Worm (Caenorhabditis elegans): ENCODE data around the gene K12D12.4.

Gene K12D12.4

ce11 chrII:11844072-11844471 is 21.5 kb downstream of the K12D12.4 start:
- TF ChIP-seq ama-1 (optimal IDR thresholded peaks at IDR 0.05) (no peak), nhr-12 (tag; optimal IDR thresholded peaks at IDR 0.05) (no peak), lin-39 (tag; optimal IDR thresholded peaks at IDR 0.05) (no peak), elt-1 (tag; optimal IDR thresholded peaks at IDR 0.05) (no peak), sma-9 (GFP tag; optimal IDR thresholded peaks at IDR 0.05) (no peak), sma-9 (tag; optimal IDR thresholded peaks at IDR 0.05) (no peak), dmd-4 (tag; optimal IDR thresholded peaks at IDR 0.05) (no peak), nhr-237 (tag; optimal IDR thresholded peaks at IDR 0.05) (no peak), mab-5 (tag; optimal IDR thresholded peaks at IDR 0.05) (no peak), blmp-1 (tag; optimal IDR thresholded peaks at IDR 0.05; ENCODE audit: insufficient read depth) (no peak), Y55F3AM.14 (GFP tag; optimal IDR thresholded peaks at IDR 0.05) (no peak), nhr-11 (tag; optimal IDR thresholded peaks at IDR 0.05) (no peak), lsy-2 (tag; optimal IDR thresholded peaks at IDR 0.05) (no peak), ztf-11 (tag; optimal IDR thresholded peaks at IDR 0.05) (no peak), mbf-1 (tag; optimal IDR thresholded peaks at IDR 0.05) (no peak)

ce11 chrII:11843441-11843840 is 22.1 kb downstream of the K12D12.4 start:
- TF ChIP-seq sma-9 (GFP tag; optimal IDR thresholded peaks at IDR 0.05) (peak; percentile 74), sma-9 (tag; optimal IDR thresholded peaks at IDR 0.05) (no peak), unc-55 (GFP tag; optimal IDR thresholded peaks at IDR 0.05) (no peak), ama-1 (optimal IDR thresholded peaks at IDR 0.05) (peak; percentile 45), sma-3 (GFP tag; optimal IDR thresholded peaks at IDR 0.05) (peak; percentile 35), nhr-21 (tag; optimal IDR thresholded peaks at IDR 0.05) (peak; percentile 71), Y55F3AM.14 (GFP tag; optimal IDR thresholded peaks at IDR 0.05) (no peak)

ce11 chrII:11842766-11843165 is 22.8 kb downstream of the K12D12.4 start:
- no peak for TF ChIP-seq nhr-10 (tag; optimal IDR thresholded peaks at IDR 0.05)
- no peak for TF ChIP-seq lin-13 (GFP tag; optimal IDR thresholded peaks at IDR 0.05)
- TF ChIP-seq lin-11 (tag; optimal IDR thresholded peaks at IDR 0.05): no peak
- TF ChIP-seq lsy-2 (tag; optimal IDR thresholded peaks at IDR 0.05): no peak
- TF ChIP-seq nhr-23 (tag; optimal IDR thresholded peaks at IDR 0.05): no peak
- TF ChIP-seq ama-1 (optimal IDR thresholded peaks at IDR 0.05): no peak
- TF ChIP-seq mbf-1 (tag; optimal IDR thresholded peaks at IDR 0.05): no peak
- TF ChIP-seq ceh-82 (tag; optimal IDR thresholded peaks at IDR 0.05): no peak
- no peak for TF ChIP-seq egl-27 (tag; optimal IDR thresholded peaks at IDR 0.05)
- no peak for TF ChIP-seq nhr-21 (tag; optimal IDR thresholded peaks at IDR 0.05)
- TF ChIP-seq F13H6.1 (tag; optimal IDR thresholded peaks at IDR 0.05): no peak
- TF ChIP-seq peb-1 (tag; optimal IDR thresholded peaks at IDR 0.05): no peak
- TF ChIP-seq elt-1 (tag; optimal IDR thresholded peaks at IDR 0.05): no peak
- no peak for TF ChIP-seq snpc-4 (tag; optimal IDR thresholded peaks at IDR 0.05)
- TF ChIP-seq nhr-6 (tag; optimal IDR thresholded peaks at IDR 0.05): no peak

ce11 chrII:11842317-11842716 is 23.2 kb downstream of the K12D12.4 start, which contains the start of gene T27D12.1:
T27D12.1 (plus strand) TSS chrII:11842617.
- TF ChIP-seq F13H6.1 (tag; optimal IDR thresholded peaks at IDR 0.05) (no peak), ztf-11 (tag; optimal IDR thresholded peaks at IDR 0.05) (no peak), blmp-1 (tag; optimal IDR thresholded peaks at IDR 0.05; ENCODE audit: insufficient read depth) (peak; percentile 3), nhr-25 (tag; optimal IDR thresholded peaks at IDR 0.05) (peak; percentile 16)

- TF ChIP-seq aly-2 (tag; optimal IDR thresholded peaks at IDR 0.05) (no peak), R02D3.7 (tag; optimal IDR thresholded peaks at IDR 0.05) (no peak), sma-3 (GFP tag; optimal IDR thresholded peaks at IDR 0.05) (peak; percentile 55), lin-13 (GFP tag; optimal IDR thresholded peaks at IDR 0.05) (no peak), ztf-11 (tag; optimal IDR thresholded peaks at IDR 0.05) (no peak), sma-9 (GFP tag; optimal IDR thresholded peaks at IDR 0.05) (no peak), sma-9 (tag; optimal IDR thresholded peaks at IDR 0.05) (no peak), nhr-12 (tag; optimal IDR thresholded peaks at IDR 0.05) (no peak), nhr-21 (tag; optimal IDR thresholded peaks at IDR 0.05) (peak; percentile 28), snpc-4 (tag; optimal IDR thresholded peaks at IDR 0.05) (peak; percentile 57)
Measured at ce11 chrII:11841653-11842052, 23.9 kb downstream of the K12D12.4 start.

ce11 chrII:11839116-11839515 is 26.4 kb downstream of the K12D12.4 start:
- TF ChIP-seq nhr-25 (tag; optimal IDR thresholded peaks at IDR 0.05) (peak; percentile 53), lin-39 (tag; optimal IDR thresholded peaks at IDR 0.05) (no peak), nhr-10 (tag; optimal IDR thresholded peaks at IDR 0.05) (no peak), lin-13 (GFP tag; optimal IDR thresholded peaks at IDR 0.05) (no peak), crh-2 (tag; optimal IDR thresholded peaks at IDR 0.05) (no peak), sma-9 (GFP tag; optimal IDR thresholded peaks at IDR 0.05) (peak; percentile 46), sma-9 (tag; optimal IDR thresholded peaks at IDR 0.05) (no peak)

Measured in whole organism, L2 larva.